Worm (Caenorhabditis elegans): ENCODE results near the gene set-3.
A peak's percentile ranks its signal among the peaks of the same experiment; 100 is the strongest.

The set-3 gene

DNA sequence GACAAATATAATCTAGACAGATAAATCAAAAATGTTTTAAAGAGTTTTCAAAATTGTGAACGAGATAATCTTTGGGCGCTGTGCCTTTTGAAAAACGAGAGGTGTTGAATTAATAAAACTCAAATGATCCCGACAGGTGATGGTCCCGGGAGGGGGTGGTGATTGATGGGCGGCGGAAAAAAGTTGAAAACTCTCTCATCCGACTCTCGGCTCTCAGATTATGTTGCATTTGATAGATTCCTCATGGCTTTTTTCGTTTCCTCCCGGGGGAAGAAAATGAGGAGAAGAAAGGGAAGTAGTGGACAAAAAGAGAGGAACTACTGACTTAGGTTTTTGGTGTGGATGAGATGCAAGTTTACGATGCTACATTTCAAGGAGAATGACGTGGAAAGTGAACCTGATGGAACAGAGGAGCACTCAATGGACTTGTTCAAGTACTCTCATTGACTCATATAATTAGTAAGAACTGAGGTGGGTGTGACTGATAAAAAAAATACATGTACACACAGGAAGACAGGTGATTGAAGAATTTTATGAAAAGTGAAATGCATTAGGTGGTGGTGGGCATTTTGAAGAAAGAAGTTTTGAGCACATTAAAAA, 37.0 kb upstream of the set-3 start:
- TF ChIP-seq scrt-1 (GFP tag; IDR thresholded peaks at IDR 0.05), result no peak
- TF ChIP-seq ama-1 (optimal IDR thresholded peaks at IDR 0.05), result no peak
- no peak for TF ChIP-seq ets-7 (tag; optimal IDR thresholded peaks at IDR 0.05)
- TF ChIP-seq F13C5.2 (tag; optimal IDR thresholded peaks at IDR 0.05), result no peak
- no peak for TF ChIP-seq flt-1 (GFP tag; IDR thresholded peaks at IDR 0.05)
- no peak for TF ChIP-seq hmbx-1 (tag; optimal IDR thresholded peaks at IDR 0.05)
- TF ChIP-seq tbx-11 (GFP tag; IDR thresholded peaks at IDR 0.05), result no peak
- no peak for TF ChIP-seq ceh-36 (tag; optimal IDR thresholded peaks at IDR 0.05)
- no peak for TF ChIP-seq aly-1 (tag; optimal IDR thresholded peaks at IDR 0.05)
- TF ChIP-seq hmg-4 (GFP tag; optimal IDR thresholded peaks at IDR 0.05), result no peak
- TF ChIP-seq pes-1 (GFP tag; IDR thresholded peaks at IDR 0.05), result no peak
- no peak for TF ChIP-seq ceh-13 (GFP tag; optimal IDR thresholded peaks at IDR 0.05)
- no peak for TF ChIP-seq sea-1 (GFP tag; conservative IDR thresholded peaks at IDR 0.05)
- TF ChIP-seq tra-4 (tag; optimal IDR thresholded peaks at IDR 0.05), result no peak

DNA sequence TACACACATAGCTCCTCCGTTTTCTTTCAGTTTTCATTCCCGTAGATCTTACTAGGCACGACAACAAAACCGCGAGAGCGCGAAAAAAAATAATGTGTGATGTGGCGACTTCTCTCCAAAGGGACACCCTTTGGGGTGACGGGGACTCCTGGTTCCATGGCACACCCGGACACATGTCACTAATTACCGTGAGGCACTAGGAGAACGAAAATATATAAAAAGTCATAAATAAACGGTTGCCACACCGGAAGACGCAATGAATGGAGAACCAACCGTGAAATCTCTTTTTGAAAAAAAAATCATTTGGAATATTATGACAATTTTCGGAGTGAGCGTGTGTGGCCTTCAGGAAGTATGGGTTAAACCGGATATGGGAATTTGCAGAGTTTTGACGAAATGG, 36.0 kb upstream of the set-3 start:
- TF ChIP-seq sea-1 (GFP tag; conservative IDR thresholded peaks at IDR 0.05) (no peak), pes-1 (GFP tag; IDR thresholded peaks at IDR 0.05) (no peak), F13C5.2 (tag; optimal IDR thresholded peaks at IDR 0.05) (no peak), aly-1 (tag; optimal IDR thresholded peaks at IDR 0.05) (no peak), ceh-36 (tag; optimal IDR thresholded peaks at IDR 0.05) (no peak), hmbx-1 (tag; optimal IDR thresholded peaks at IDR 0.05) (no peak), tbx-37 (GFP tag; conservative IDR thresholded peaks at IDR 0.05) (no peak), tra-4 (tag; optimal IDR thresholded peaks at IDR 0.05) (no peak), ama-1 (optimal IDR thresholded peaks at IDR 0.05) (no peak), flt-1 (GFP tag; IDR thresholded peaks at IDR 0.05) (no peak), B0310.2 (tag; optimal IDR thresholded peaks at IDR 0.05) (no peak), hmg-4 (GFP tag; optimal IDR thresholded peaks at IDR 0.05) (no peak), scrt-1 (GFP tag; IDR thresholded peaks at IDR 0.05) (no peak), ets-7 (tag; optimal IDR thresholded peaks at IDR 0.05) (no peak), ceh-13 (GFP tag; optimal IDR thresholded peaks at IDR 0.05) (no peak), hnd-1 (tag; optimal IDR thresholded peaks at IDR 0.05) (no peak), tbx-11 (GFP tag; IDR thresholded peaks at IDR 0.05) (no peak)

DNA sequence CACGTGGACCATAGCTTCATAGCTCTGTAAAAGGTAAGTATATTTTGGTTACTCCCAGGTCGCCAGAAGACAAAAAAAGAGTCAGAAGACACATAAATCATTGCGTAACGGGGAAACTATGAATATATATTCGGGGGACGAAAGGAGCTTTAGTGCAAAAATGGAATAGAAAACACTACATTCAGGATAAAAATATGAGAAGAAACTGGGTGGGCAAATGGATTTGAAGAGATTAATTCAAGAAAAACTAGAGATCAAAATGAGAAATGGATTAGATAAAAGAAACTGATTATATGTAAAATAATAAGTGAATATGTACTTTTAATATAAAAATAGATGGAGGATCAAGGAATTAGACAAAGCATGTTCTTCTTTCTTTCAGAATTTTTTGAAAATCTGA, 33.1 kb upstream of the set-3 start, which contains the start of gene C07A9.12:
Gene C07A9.12 (minus strand): TSS at position 101 of the 400 bp plus-strand sequence.
- TF ChIP-seq hmg-4 (GFP tag; optimal IDR thresholded peaks at IDR 0.05) (no peak), F13C5.2 (tag; optimal IDR thresholded peaks at IDR 0.05) (no peak), sea-1 (GFP tag; conservative IDR thresholded peaks at IDR 0.05) (no peak)

DNA sequence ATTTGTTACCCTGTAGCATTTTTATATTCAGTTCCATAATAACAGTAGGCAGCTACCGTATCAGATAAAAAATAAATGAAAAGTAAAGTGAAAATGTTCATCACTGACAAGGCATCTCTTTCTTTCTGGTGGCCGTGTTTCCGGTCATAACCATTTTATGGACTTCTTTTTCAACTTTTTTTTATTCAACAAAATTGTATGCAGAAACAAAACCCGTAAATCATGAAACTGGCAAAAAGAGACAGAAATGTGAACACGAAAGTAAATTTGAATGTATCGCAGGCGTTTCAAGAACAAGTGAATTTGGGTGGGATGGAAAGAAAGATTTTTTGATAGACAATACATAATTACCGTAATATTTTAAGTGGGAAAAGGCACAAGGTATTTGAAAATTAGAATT, 30.7 kb upstream of the set-3 start, which contains the start of gene clec-162:
Gene clec-162 (minus strand): TSS at position 101 of the 400 bp plus-strand sequence.
- TF ChIP-seq tra-4 (tag; optimal IDR thresholded peaks at IDR 0.05) (no peak), scrt-1 (GFP tag; IDR thresholded peaks at IDR 0.05) (no peak), ceh-13 (GFP tag; optimal IDR thresholded peaks at IDR 0.05) (no peak), B0310.2 (tag; optimal IDR thresholded peaks at IDR 0.05) (no peak), tbx-37 (GFP tag; conservative IDR thresholded peaks at IDR 0.05) (no peak), aly-1 (tag; optimal IDR thresholded peaks at IDR 0.05) (no peak), hmbx-1 (tag; optimal IDR thresholded peaks at IDR 0.05) (no peak)

DNA sequence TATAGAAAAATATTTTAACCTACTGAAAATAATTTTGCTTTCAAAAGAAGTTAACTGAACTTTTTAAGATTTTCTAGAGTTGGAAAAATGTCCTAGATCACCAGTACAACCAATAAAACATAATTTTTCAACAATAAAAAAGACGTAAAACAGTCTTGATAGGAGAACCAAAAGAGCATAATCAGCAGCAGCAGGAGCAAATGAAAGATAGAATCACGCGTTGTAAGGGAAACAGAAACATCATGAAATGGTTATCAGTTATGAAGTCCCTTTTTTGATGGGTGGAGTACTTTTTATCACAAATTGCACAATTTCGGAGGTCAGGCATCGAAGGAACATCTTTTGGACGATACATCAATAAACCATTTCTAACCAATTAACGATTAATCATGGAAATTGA, 27.6 kb upstream of the set-3 start:
- TF ChIP-seq tbx-37 (GFP tag; conservative IDR thresholded peaks at IDR 0.05) (no peak), hmg-4 (GFP tag; optimal IDR thresholded peaks at IDR 0.05) (no peak), tbx-11 (GFP tag; IDR thresholded peaks at IDR 0.05) (no peak), aly-1 (tag; optimal IDR thresholded peaks at IDR 0.05) (no peak), hnd-1 (tag; optimal IDR thresholded peaks at IDR 0.05) (no peak), sea-1 (GFP tag; conservative IDR thresholded peaks at IDR 0.05) (no peak), pes-1 (GFP tag; IDR thresholded peaks at IDR 0.05) (no peak), ceh-36 (tag; optimal IDR thresholded peaks at IDR 0.05) (no peak), hmbx-1 (tag; optimal IDR thresholded peaks at IDR 0.05) (no peak), scrt-1 (GFP tag; IDR thresholded peaks at IDR 0.05) (no peak), tra-4 (tag; optimal IDR thresholded peaks at IDR 0.05) (no peak), flt-1 (GFP tag; IDR thresholded peaks at IDR 0.05) (no peak), F13C5.2 (tag; optimal IDR thresholded peaks at IDR 0.05) (no peak), B0310.2 (tag; optimal IDR thresholded peaks at IDR 0.05) (no peak), ama-1 (optimal IDR thresholded peaks at IDR 0.05) (no peak), ets-7 (tag; optimal IDR thresholded peaks at IDR 0.05) (no peak), ceh-13 (GFP tag; optimal IDR thresholded peaks at IDR 0.05) (no peak)

DNA sequence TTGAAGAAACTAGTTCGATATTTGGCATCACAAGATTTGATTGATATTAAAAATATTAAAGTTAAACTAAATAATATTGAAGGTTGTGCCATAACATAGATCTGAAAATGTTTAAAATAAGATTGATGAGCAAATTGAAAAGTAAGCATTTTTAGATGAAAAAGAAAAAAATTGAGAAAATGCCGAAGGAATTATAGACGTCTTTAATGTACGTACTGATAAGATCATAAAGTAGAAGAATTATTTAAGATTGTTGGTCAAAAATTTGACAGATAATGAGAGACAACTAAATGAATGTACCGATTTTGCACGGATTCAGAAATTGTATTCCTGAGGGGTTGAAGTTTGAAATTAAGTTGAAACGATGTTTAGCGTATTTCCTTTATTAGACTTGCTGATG, 25.8 kb upstream of the set-3 start, which contains the start of gene ncx-7:
Gene ncx-7 (minus strand): TSS at position 101 of the 400 bp plus-strand sequence.
- TF ChIP-seq tbx-11 (GFP tag; IDR thresholded peaks at IDR 0.05) (no peak), pes-1 (GFP tag; IDR thresholded peaks at IDR 0.05) (no peak), ama-1 (optimal IDR thresholded peaks at IDR 0.05) (no peak), tra-4 (tag; optimal IDR thresholded peaks at IDR 0.05) (no peak)

DNA sequence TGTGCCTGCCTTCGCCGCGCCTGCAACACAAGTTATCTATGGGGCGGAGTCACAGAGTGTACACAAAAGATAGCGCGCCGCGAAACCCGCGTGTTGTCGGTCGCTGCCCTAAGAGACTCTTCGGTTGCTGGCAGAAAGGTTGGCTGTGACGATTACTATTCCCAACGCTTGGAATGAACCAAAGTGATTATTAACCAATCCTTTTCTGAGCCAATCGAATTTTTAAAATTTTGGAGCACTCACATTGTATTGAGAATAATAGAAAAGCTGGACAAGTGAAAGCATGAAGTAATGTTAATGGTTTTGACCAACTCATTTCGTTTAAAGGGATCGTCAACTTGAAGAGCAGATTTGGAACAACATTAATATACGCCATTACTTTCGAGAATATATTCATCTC, 22.9 kb upstream of the set-3 start:
- TF ChIP-seq ceh-13 (GFP tag; optimal IDR thresholded peaks at IDR 0.05) (no peak), ama-1 (optimal IDR thresholded peaks at IDR 0.05) (peak; percentile 57), tra-4 (tag; optimal IDR thresholded peaks at IDR 0.05) (no peak), pes-1 (GFP tag; IDR thresholded peaks at IDR 0.05) (no peak), sea-1 (GFP tag; conservative IDR thresholded peaks at IDR 0.05) (no peak)

DNA sequence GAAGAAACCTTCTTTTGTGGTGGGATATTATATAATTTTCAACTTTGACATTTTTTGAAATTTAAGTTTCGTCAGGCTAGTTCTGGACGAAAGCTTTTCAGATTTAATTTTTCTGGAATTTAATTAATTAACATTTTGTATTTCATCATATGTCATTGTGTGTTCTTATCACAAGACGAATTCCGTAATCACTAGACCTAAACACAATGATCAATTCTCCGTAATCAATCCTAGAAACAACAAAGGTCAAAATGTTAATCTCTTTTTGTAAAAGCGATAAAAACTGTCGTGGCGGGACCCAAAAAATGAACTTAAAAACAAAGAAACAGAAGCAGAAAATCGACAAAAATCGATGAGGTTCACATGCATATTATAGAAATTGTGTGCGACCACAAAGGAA, 20.4 kb upstream of the set-3 start:
- TF ChIP-seq ama-1 (optimal IDR thresholded peaks at IDR 0.05), result no peak

Measured in whole organism, early embryonic.